Worm (Caenorhabditis elegans) whole organism, L3 larva: ENCODE results near the gene Y50E8A.1.

Experiments used
- elt-1 ChIP-seq: fragments of 150-350 bp; optimal IDR thresholded peaks from 2 replicates; lab custom pipeline; 2014; ENCODE audit warnings: missing biosample characterization, missing genetic modification characterization
- fkh-10 ChIP-seq: sonication (generic microtip); optimal IDR thresholded peaks from 2 replicates; lab custom pipeline; 2017; ENCODE audit warnings: missing biosample characterization, missing genetic modification reagents, missing genetic modification characterization
- fos-1 ChIP-seq: fragments of 150-350 bp; optimal IDR thresholded peaks from 2 replicates; lab custom pipeline; 2014; ENCODE audit warnings: missing biosample characterization, missing genetic modification characterization
- nhr-25 ChIP-seq: sonication (generic microtip); optimal IDR thresholded peaks from 2 replicates; lab custom pipeline; 2017; ENCODE audit warnings: missing biosample characterization, missing genetic modification characterization
- nhr-76 ChIP-seq: fragments of 150-350 bp; sonication (generic microtip); optimal IDR thresholded peaks from 5 replicates; lab custom pipeline; 2014; ENCODE audit warnings: missing biosample characterization, missing genetic modification characterization

- no peak for TF ChIP-seq fos-1 (tag; lab: Kevin White, UChicago)
- no peak for TF ChIP-seq fkh-10 (GFP tag; lab: Kevin White, UChicago)
- no peak for TF ChIP-seq elt-1 (tag; lab: Kevin White, UChicago)
- TF ChIP-seq nhr-76 (tag; lab: Kevin White, UChicago): no peak
- TF ChIP-seq nhr-25 (tag; lab: Kevin White, UChicago): no peak
Observed at ce11 chrV:14698666-14699065, 28.0 kb upstream of the Y50E8A.1 start, which contains the start of gene set-5.
